Worm (Caenorhabditis elegans) whole organism, young adult: ENCODE measurements around the gene F46B6.5.

Experiments
- B0035.1 ChIP-seq: sonication (generic microtip); optimal IDR thresholded peaks from 2 replicates; lab custom pipeline; 2016; ENCODE audit warnings: missing genetic modification characterization, mild to moderate bottlenecking, missing compliant biosample characterization, missing genotype, missing genetic modification reagents
- F10E7.11 ChIP-seq: sonication (generic microtip); optimal IDR thresholded peaks from 2 replicates; lab custom pipeline; 2017; ENCODE audit warnings: mild to moderate bottlenecking, missing genetic modification characterization, moderate library complexity, missing compliant biosample characterization
- F22D6.2 ChIP-seq: sonication (generic microtip); optimal IDR thresholded peaks from 2 replicates; lab custom pipeline; 2016; ENCODE audit warnings: mild to moderate bottlenecking, missing genetic modification characterization, missing compliant biosample characterization
- F55B11.4 ChIP-seq: sonication (generic microtip); optimal IDR thresholded peaks from 2 replicates; lab custom pipeline; 2016; ENCODE audit warnings: missing compliant biosample characterization, missing genetic modification characterization, borderline replicate concordance; ENCODE audit not compliant: insufficient read depth
- F57A8.1 ChIP-seq: fragments of 200-800 bp; sonication (Bioruptor generic); optimal IDR thresholded peaks from 2 replicates; lab custom pipeline; 2018; ENCODE audit warnings: mild to moderate bottlenecking, missing genetic modification characterization, moderate library complexity, missing compliant biosample characterization
- K12H6.12 ChIP-seq: fragments of 200-800 bp; sonication (Bioruptor generic); optimal IDR thresholded peaks from 2 replicates; lab custom pipeline; 2018; ENCODE audit warnings: mild to moderate bottlenecking, missing genetic modification characterization, missing compliant biosample characterization
- T07F8.4 ChIP-seq: sonication (generic microtip); optimal IDR thresholded peaks from 2 replicates; lab custom pipeline; 2016; ENCODE audit warnings: mild to moderate bottlenecking, missing genetic modification characterization, moderate library complexity, missing compliant biosample characterization
- T26A5.8 ChIP-seq: sonication (generic microtip); optimal IDR thresholded peaks from 2 replicates; lab custom pipeline; 2016; ENCODE audit warnings: missing genetic modification characterization, missing compliant biosample characterization
- Y56A3A.18 ChIP-seq: fragments of 200-800 bp; sonication (Bioruptor generic); IDR thresholded peaks from 2 replicates; pipeline ENCODE4 v1.3.6; 2022; ENCODE audit warnings: missing genetic modification reagents, missing genetic modification characterization, missing compliant biosample characterization
- Y67H2A.10 ChIP-seq: fragments of 200-800 bp; sonication (Bioruptor generic); conservative IDR thresholded peaks from 2 replicates; pipeline ENCODE4 v1.3.6; 2022; ENCODE audit warnings: missing genetic modification reagents, missing genetic modification characterization, missing compliant biosample characterization
- akir-1 ChIP-seq: fragments of 200-800 bp; sonication (Bioruptor generic); optimal IDR thresholded peaks from 2 replicates; lab custom pipeline; 2018; ENCODE audit warnings: mild to moderate bottlenecking, missing genetic modification characterization, moderate library complexity, missing compliant biosample characterization
- cebp-1 ChIP-seq, 2 experiments: fragments of 200-800 bp in 1 of 2; sonication (Bioruptor generic) in 1 of 2; sonication (generic microtip) in 1 of 2; IDR thresholded peaks in 1 of 2; optimal IDR thresholded peaks in 1 of 2; 2 replicates each; pipeline versions ENCODE4 v1.3.6 to Lab custom; 2017 to 2022; ENCODE audit warnings: missing compliant biosample characterization in 2 of 2, missing genetic modification characterization in 2 of 2, mild to moderate bottlenecking in 1 of 2, missing genetic modification reagents in 1 of 2, moderate library complexity in 1 of 2
- ceh-27 ChIP-seq: fragments of 200-800 bp; sonication (Bioruptor generic); optimal IDR thresholded peaks from 2 replicates; lab custom pipeline; 2018; ENCODE audit warnings: mild to moderate bottlenecking, missing genetic modification characterization, moderate library complexity, missing compliant biosample characterization
- ceh-79 ChIP-seq: sonication (generic microtip); optimal IDR thresholded peaks from 2 replicates; lab custom pipeline; 2017; ENCODE audit warnings: mild to moderate bottlenecking, missing genetic modification characterization, missing compliant biosample characterization
- gei-17 ChIP-seq: fragments of 200-800 bp; sonication (Bioruptor generic); optimal IDR thresholded peaks from 2 replicates; lab custom pipeline; 2018; ENCODE audit warnings: mild to moderate bottlenecking, missing genetic modification characterization, missing compliant biosample characterization
- him-1 ChIP-seq: sonication (generic microtip); optimal IDR thresholded peaks from 2 replicates; lab custom pipeline; 2016; ENCODE audit warnings: missing genotype, missing genetic modification reagents, missing genetic modification characterization, missing compliant biosample characterization
- hlh-12 ChIP-seq: sonication (generic microtip); optimal IDR thresholded peaks from 2 replicates; lab custom pipeline; 2016; ENCODE audit warnings: missing genetic modification characterization, missing compliant biosample characterization
- hmg-1.2 ChIP-seq: fragments of 200-800 bp; sonication (Bioruptor generic); IDR thresholded peaks from 2 replicates; pipeline ENCODE4 v1.3.6; 2022; ENCODE audit warnings: missing genetic modification reagents, missing genetic modification characterization, missing compliant biosample characterization
- hmg-20 ChIP-seq: fragments of 200-800 bp; sonication (Bioruptor generic); IDR thresholded peaks from 2 replicates; pipeline ENCODE4 v1.3.6; 2022; ENCODE audit warnings: missing genetic modification reagents, missing genetic modification characterization, missing compliant biosample characterization
- lin-35 ChIP-seq, 3 experiments: fragments of 150-350 bp in 2 of 3; sonication (generic microtip) in 1 of 3; optimal IDR thresholded peaks; 2 replicates each; lab custom pipeline; 2014 to 2018; ENCODE audit warnings: missing biosample characterization in 3 of 3, missing genetic modification characterization in 3 of 3, missing genetic modification reagents in 3 of 3
- lsl-1 ChIP-seq: fragments of 200-800 bp; sonication (Bioruptor generic); optimal IDR thresholded peaks from 2 replicates; lab custom pipeline; 2018; ENCODE audit warnings: mild to moderate bottlenecking, missing genetic modification characterization, moderate library complexity, missing compliant biosample characterization
- nfya-2 ChIP-seq: fragments of 200-800 bp; sonication (Bioruptor generic); IDR thresholded peaks from 2 replicates; pipeline ENCODE4 v1.3.6; 2022; ENCODE audit warnings: missing genetic modification reagents, missing genetic modification characterization, missing compliant biosample characterization
- nhr-179 ChIP-seq: sonication (generic microtip); optimal IDR thresholded peaks from 2 replicates; lab custom pipeline; 2016; ENCODE audit warnings: mild to moderate bottlenecking, missing genetic modification characterization, missing compliant biosample characterization
- nhr-80 ChIP-seq: sonication (generic microtip); optimal IDR thresholded peaks from 2 replicates; lab custom pipeline; 2016; ENCODE audit warnings: missing genetic modification characterization, missing compliant biosample characterization
- pbrm-1 ChIP-seq: fragments of 200-800 bp; sonication (Bioruptor generic); IDR thresholded peaks from 2 replicates; pipeline ENCODE4 v1.3.6; 2022; ENCODE audit warnings: missing genetic modification reagents, missing genetic modification characterization, missing compliant biosample characterization
- rcor-1 ChIP-seq: fragments of 200-800 bp; sonication (Bioruptor generic); IDR thresholded peaks from 2 replicates; pipeline ENCODE4 v1.3.6; 2022; ENCODE audit warnings: missing genetic modification reagents, missing genetic modification characterization, missing compliant biosample characterization
- sdz-38 ChIP-seq: sonication (generic microtip); optimal IDR thresholded peaks from 2 replicates; lab custom pipeline; 2016; ENCODE audit warnings: missing genotype, missing genetic modification characterization, missing compliant biosample characterization
- sea-2 ChIP-seq: fragments of 200-800 bp; sonication (Bioruptor generic); IDR thresholded peaks from 2 replicates; pipeline ENCODE4 v1.3.6; 2022; ENCODE audit warnings: missing genetic modification characterization, missing compliant biosample characterization
- snpc-1.3 ChIP-seq: sonication (generic microtip); optimal IDR thresholded peaks from 2 replicates; lab custom pipeline; 2017; ENCODE audit warnings: missing genetic modification characterization, mild to moderate bottlenecking, missing compliant biosample characterization, antibody characterized with exemption, moderate library complexity, missing genotype, missing genetic modification reagents; ENCODE audit not compliant: insufficient read depth
- unc-130 ChIP-seq: sonication (generic microtip); optimal IDR thresholded peaks from 2 replicates; lab custom pipeline; 2016; ENCODE audit warnings: missing genetic modification reagents, missing genetic modification characterization, missing compliant biosample characterization
- unc-62 ChIP-seq: fragments of 150-350 bp; optimal IDR thresholded peaks from 2 replicates; lab custom pipeline; 2014; ENCODE audit warnings: missing biosample characterization, missing genetic modification reagents, missing genetic modification characterization
- ztf-18 ChIP-seq: sonication (generic microtip); optimal IDR thresholded peaks from 2 replicates; lab custom pipeline; 2016; ENCODE audit warnings: missing genotype, mild to moderate bottlenecking, missing genetic modification characterization, missing compliant biosample characterization
- ztf-22 ChIP-seq: fragments of 200-800 bp; sonication (Bioruptor generic); optimal IDR thresholded peaks from 2 replicates; lab custom pipeline; 2018; ENCODE audit warnings: mild to moderate bottlenecking, missing genetic modification characterization, moderate library complexity, missing compliant biosample characterization
- ztf-26 ChIP-seq: sonication (generic microtip); optimal IDR thresholded peaks from 2 replicates; lab custom pipeline; 2017; ENCODE audit warnings: missing genetic modification characterization, missing compliant biosample characterization

Gene F46B6.5

ce11 chrV:9811154-9811553, 28.3 kb upstream of the F46B6.5 start, which contains the start of gene sru-29:
sru-29 (plus strand) TSS chrV:9811454.
- TF ChIP-seq Y67H2A.10 (GFP tag; lab: Robert Waterston, UW): no peak
- no peak for TF ChIP-seq F10E7.11 (tag; lab: Kevin White, UChicago)
- no peak for TF ChIP-seq gei-17 (GFP tag; lab: Kevin White, UChicago)
- no peak for TF ChIP-seq lin-35 (GFP tag; optimal IDR thresholded peaks at IDR 0.05; lab: Kevin White, UChicago)
- TF ChIP-seq F22D6.2: no peak
- TF ChIP-seq hmg-1.2 (GFP tag; lab: Robert Waterston, UW): no peak
- no peak for TF ChIP-seq lsl-1 (GFP tag; lab: Kevin White, UChicago)
- no peak for TF ChIP-seq hmg-20 (GFP tag; lab: Robert Waterston, UW)
- no peak for TF ChIP-seq him-1 (tag; lab: Kevin White, UChicago)
- TF ChIP-seq akir-1 (GFP tag; lab: Kevin White, UChicago): no peak
- no peak for TF ChIP-seq F57A8.1 (GFP tag; lab: Kevin White, UChicago)

ce11 chrV:9805161-9805560, 22.3 kb upstream of the F46B6.5 start, which contains the start of gene sru-37:
sru-37 (plus strand) TSS chrV:9805461.
- TF ChIP-seq unc-62 (GFP tag; lab: Kevin White, UChicago): no peak
- no peak for TF ChIP-seq sea-2 (GFP tag; lab: Robert Waterston, UW)
- no peak for TF ChIP-seq Y56A3A.18 (GFP tag; lab: Robert Waterston, UW)
- no peak for TF ChIP-seq sdz-38
- no peak for TF ChIP-seq ceh-27
- TF ChIP-seq cebp-1 (GFP tag; IDR thresholded peaks at IDR 0.05; lab: Robert Waterston, UW): no peak
- TF ChIP-seq cebp-1 (tag; optimal IDR thresholded peaks at IDR 0.05; lab: Kevin White, UChicago): no peak
- no peak for TF ChIP-seq T26A5.8 (tag; lab: Kevin White, UChicago)
- TF ChIP-seq T07F8.4 (tag; lab: Kevin White, UChicago): no peak
- TF ChIP-seq unc-130 (GFP tag; lab: Kevin White, UChicago): no peak
- TF ChIP-seq rcor-1: no peak
- TF ChIP-seq lsl-1 (GFP tag; lab: Kevin White, UChicago): no peak
- no peak for TF ChIP-seq Y67H2A.10 (GFP tag; lab: Robert Waterston, UW)
- TF ChIP-seq snpc-1.3: no peak

ce11 chrV:9803176-9803575, 20.3 kb upstream of the F46B6.5 start, which contains the start of gene sru-39:
sru-39 (plus strand) TSS chrV:9803476.
- TF ChIP-seq ceh-79 (tag; lab: Kevin White, UChicago) (no peak), ztf-22 (GFP tag; lab: Kevin White, UChicago) (no peak), gei-17 (GFP tag; lab: Kevin White, UChicago) (no peak), hmg-1.2 (GFP tag; lab: Robert Waterston, UW) (no peak), F55B11.4 (tag; lab: Kevin White, UChicago) (no peak), Y67H2A.10 (GFP tag; lab: Robert Waterston, UW) (no peak), ztf-18 (no peak), nhr-80 (tag; lab: Kevin White, UChicago) (no peak), K12H6.12 (tag; lab: Kevin White, UChicago) (no peak), hlh-12 (tag; lab: Kevin White, UChicago) (no peak), pbrm-1 (GFP tag; lab: Robert Waterston, UW) (no peak), nhr-179 (tag; lab: Kevin White, UChicago) (no peak), B0035.1 (tag; lab: Kevin White, UChicago) (no peak), nfya-2 (GFP tag; lab: Robert Waterston, UW) (no peak), ztf-26 (tag; lab: Kevin White, UChicago) (no peak)
- TF ChIP-seq, all 124 proteins: peak for 0
